ENCODE assay signal across 1 fruit fly cellular context in genomic region chr3R:11967262-11968029, dm6.
A peak's percentile ranks its signal among the peaks of the same experiment; 100 is the strongest.
TF ChIP-seq lines count a peak whose summit lies in the region.

Gene CG12213 (minus strand): TSS chr3R:11967691.
Gene GC1 (plus strand): TSS chr3R:11967708.

TF ChIP-seq in whole organism, embryonic, 481 proteins besides CTCF, POLR2A, EP300 and RAD21 (continued from another document and continues in another):
- TF ChIP-seq pan (optimal IDR thresholded peaks at IDR 0.05; lab: Kevin White, UChicago) (no peak), pan (GFP tag; optimal IDR thresholded peaks at IDR 0.05 in 1 of 2, IDR thresholded peaks at IDR 0.05 in 1 of 2) (peak in 1 of 2 experiments; percentile 28), CG1792 (GFP tag; optimal IDR thresholded peaks at IDR 0.05; lab: Kevin White, UChicago) (no peak), Max (GFP tag; optimal IDR thresholded peaks at IDR 0.05; lab: Kevin White, UChicago) (peak; percentile 55), Lim3 (GFP tag; IDR thresholded peaks at IDR 0.05; lab: Robert Waterston, UW) (no peak), Neu2 (GFP tag; optimal IDR thresholded peaks at IDR 0.05; lab: Kevin White, UChicago; ENCODE audit: borderline replicate concordance) (no peak), otp (GFP tag; IDR thresholded peaks at IDR 0.05; lab: Robert Waterston, UW) (no peak; the same call in 2 of the 3 replicates), ro (GFP tag; IDR thresholded peaks at IDR 0.05; lab: Robert Waterston, UW) (no peak), her (GFP tag; optimal IDR thresholded peaks at IDR 0.05; lab: Kevin White, UChicago) (no peak), tx (GFP tag; optimal IDR thresholded peaks at IDR 0.05; lab: Kevin White, UChicago) (no peak), CG11093 (GFP tag; IDR thresholded peaks at IDR 0.05; lab: Robert Waterston, UW) (no peak), da (GFP tag; optimal IDR thresholded peaks at IDR 0.05; lab: Kevin White, UChicago) (no peak), twi (tag; optimal IDR thresholded peaks at IDR 0.05; lab: Kevin White, UChicago) (peak; percentile 14), CG34224 (GFP tag; IDR thresholded peaks at IDR 0.05; lab: Robert Waterston, UW; ENCODE audit: partially characterized antibody) (peak; percentile 99), CG10654 (GFP tag; optimal IDR thresholded peaks at IDR 0.05; lab: Kevin White, UChicago) (no peak), CG12219 (GFP tag; optimal IDR thresholded peaks at IDR 0.05; lab: Kevin White, UChicago) (no peak), CG6791 (GFP tag; IDR thresholded peaks at IDR 0.05; lab: Robert Waterston, UW; ENCODE audit: partially characterized antibody) (peak; percentile 94), hbn (GFP tag; IDR thresholded peaks at IDR 0.05; lab: Robert Waterston, UW; ENCODE audit: partially characterized antibody) (peak; percentile 98), CG10274 (GFP tag; optimal IDR thresholded peaks at IDR 0.05; lab: Kevin White, UChicago) (no peak), Deaf1 (tag; optimal IDR thresholded peaks at IDR 0.05; lab: Kevin White, UChicago) (peak; percentile 9), Bdp1 (GFP tag; optimal IDR thresholded peaks at IDR 0.05; lab: Kevin White, UChicago) (no peak), Meics (GFP tag; optimal IDR thresholded peaks at IDR 0.05; lab: Kevin White, UChicago) (no peak), CG5245 (GFP tag; optimal IDR thresholded peaks at IDR 0.05; lab: Kevin White, UChicago) (no peak), CG15269 (tag; optimal IDR thresholded peaks at IDR 0.05; lab: Kevin White, UChicago) (no peak), CG8281 (tag; optimal IDR thresholded peaks at IDR 0.05; lab: Kevin White, UChicago) (no peak), CG7556 (GFP tag; optimal IDR thresholded peaks at IDR 0.05; lab: Kevin White, UChicago) (no peak), CG18476 (GFP tag; optimal IDR thresholded peaks at IDR 0.05; lab: Kevin White, UChicago) (peak; percentile 5), CG17802 (tag; optimal IDR thresholded peaks at IDR 0.05; lab: Kevin White, UChicago) (no peak), hth (optimal IDR thresholded peaks at IDR 0.05; lab: Kevin White, UChicago) (no peak), Ssrp (tag; optimal IDR thresholded peaks at IDR 0.05; lab: Kevin White, UChicago) (no peak), Antp (GFP tag; optimal IDR thresholded peaks at IDR 0.05; lab: Kevin White, UChicago) (no peak), ci (GFP tag; IDR thresholded peaks at IDR 0.05; lab: Robert Waterston, UW) (no peak), H2.0 (GFP tag; IDR thresholded peaks at IDR 0.05; lab: Robert Waterston, UW) (no peak), Elba2 (GFP tag; optimal IDR thresholded peaks at IDR 0.05; lab: Kevin White, UChicago) (peak; percentile 6), nmo (GFP tag; optimal IDR thresholded peaks at IDR 0.05; lab: Kevin White, UChicago) (peak; percentile 80), dati (GFP tag; IDR thresholded peaks at IDR 0.05; lab: Robert Waterston, UW) (no peak), Hr39 (optimal IDR thresholded peaks at IDR 0.05; lab: Kevin White, UChicago) (no peak), CG12659 (GFP tag; optimal IDR thresholded peaks at IDR 0.05; lab: Kevin White, UChicago) (peak; percentile 83), CrebB (tag; optimal IDR thresholded peaks at IDR 0.05; lab: Kevin White, UChicago) (no peak), cato (GFP tag; optimal IDR thresholded peaks at IDR 0.05; lab: Kevin White, UChicago; ENCODE audit: borderline replicate concordance) (no peak), Nf-YB (GFP tag; optimal IDR thresholded peaks at IDR 0.05; lab: Kevin White, UChicago) (peak; percentile 39), Mrtf (GFP tag; IDR thresholded peaks at IDR 0.05; lab: Robert Waterston, UW) (no peak), CG1233 (GFP tag; optimal IDR thresholded peaks at IDR 0.05; lab: Kevin White, UChicago) (no peak), tna (GFP tag; IDR thresholded peaks at IDR 0.05; lab: Robert Waterston, UW; ENCODE audit: partially characterized antibody) (peak; percentile 97), MESR4 (GFP tag; optimal IDR thresholded peaks at IDR 0.05; lab: Kevin White, UChicago) (peak; percentile 69), CG3838 (GFP tag; optimal IDR thresholded peaks at IDR 0.05; lab: Kevin White, UChicago) (no peak), peb (GFP tag; IDR thresholded peaks at IDR 0.05; lab: Robert Waterston, UW) (no peak), CG12769 (tag; optimal IDR thresholded peaks at IDR 0.05; lab: Kevin White, UChicago) (no peak), D19A (tag; optimal IDR thresholded peaks at IDR 0.05; lab: Kevin White, UChicago) (no peak), CG33213 (GFP tag; optimal IDR thresholded peaks at IDR 0.05; lab: Kevin White, UChicago) (peak; percentile 49), CG6272 (GFP tag; IDR thresholded peaks at IDR 0.05; lab: Robert Waterston, UW) (no peak), cwo (GFP tag; optimal IDR thresholded peaks at IDR 0.05; lab: Kevin White, UChicago) (no peak), CG6854 (GFP tag; optimal IDR thresholded peaks at IDR 0.05; lab: Kevin White, UChicago) (no peak), aop (GFP tag; IDR thresholded peaks at IDR 0.05; lab: Robert Waterston, UW) (no peak), CG42726 (GFP tag; IDR thresholded peaks at IDR 0.05; lab: Robert Waterston, UW; ENCODE audit: partially characterized antibody) (peak; percentile 97), CG4328 (GFP tag; optimal IDR thresholded peaks at IDR 0.05; lab: Kevin White, UChicago) (no peak), unc-4 (GFP tag; IDR thresholded peaks at IDR 0.05; lab: Robert Waterston, UW; ENCODE audit: partially characterized antibody) (peak; percentile 99), lmd (GFP tag; IDR thresholded peaks at IDR 0.05; lab: Robert Waterston, UW) (no peak), zf30C (GFP tag; optimal IDR thresholded peaks at IDR 0.05; lab: Kevin White, UChicago) (no peak), NC2β (GFP tag; optimal IDR thresholded peaks at IDR 0.05; lab: Kevin White, UChicago) (no peak), HmgD (GFP tag; optimal IDR thresholded peaks at IDR 0.05; lab: Kevin White, UChicago) (peak; percentile 23), CG13123 (GFP tag; optimal IDR thresholded peaks at IDR 0.05; lab: Kevin White, UChicago) (no peak), CG14050 (GFP tag; IDR thresholded peaks at IDR 0.05; lab: Robert Waterston, UW) (no peak), bigmax (GFP tag; optimal IDR thresholded peaks at IDR 0.05; lab: Kevin White, UChicago) (no peak), unpg (GFP tag; optimal IDR thresholded peaks at IDR 0.05; lab: Kevin White, UChicago) (no peak), CG11696 (GFP tag; IDR thresholded peaks at IDR 0.05; lab: Robert Waterston, UW) (no peak), CG14014 (GFP tag; IDR thresholded peaks at IDR 0.05; lab: Robert Waterston, UW) (no peak), CG4360 (GFP tag; IDR thresholded peaks at IDR 0.05; lab: Robert Waterston, UW) (no peak), sc (optimal IDR thresholded peaks at IDR 0.05; lab: Kevin White, UChicago) (no peak), sc (GFP tag; optimal IDR thresholded peaks at IDR 0.05; lab: Kevin White, UChicago) (no peak), CG12236 (GFP tag; optimal IDR thresholded peaks at IDR 0.05; lab: Kevin White, UChicago) (no peak), CG2116 (GFP tag; optimal IDR thresholded peaks at IDR 0.05; lab: Kevin White, UChicago) (peak; percentile 83), salm (tag; optimal IDR thresholded peaks at IDR 0.05; lab: Kevin White, UChicago) (no peak), Scr (GFP tag; IDR thresholded peaks at IDR 0.05; lab: Robert Waterston, UW; ENCODE audit: partially characterized antibody) (peak; percentile 99), CG3065 (GFP tag; optimal IDR thresholded peaks at IDR 0.05; lab: Kevin White, UChicago) (no peak), CG30431 (GFP tag; optimal IDR thresholded peaks at IDR 0.05; lab: Kevin White, UChicago) (no peak), CG15011 (GFP tag; optimal IDR thresholded peaks at IDR 0.05; lab: Kevin White, UChicago) (no peak), CG7372 (GFP tag; IDR thresholded peaks at IDR 0.05; lab: Robert Waterston, UW) (no peak), B-H1 (GFP tag; IDR thresholded peaks at IDR 0.05; lab: Robert Waterston, UW) (no peak), scrt (GFP tag; optimal IDR thresholded peaks at IDR 0.05; lab: Kevin White, UChicago) (peak; percentile 33), mirr (GFP tag; optimal IDR thresholded peaks at IDR 0.05; lab: Kevin White, UChicago) (no peak), CG9727 (GFP tag; optimal IDR thresholded peaks at IDR 0.05; lab: Kevin White, UChicago) (peak; percentile 55), CG14667 (GFP tag; IDR thresholded peaks at IDR 0.05; lab: Robert Waterston, UW) (no peak), CG16863 (GFP tag; optimal IDR thresholded peaks at IDR 0.05; lab: Kevin White, UChicago) (no peak), HLH54F (GFP tag; optimal IDR thresholded peaks at IDR 0.05; lab: Kevin White, UChicago) (peak; percentile 16), h (optimal IDR thresholded peaks at IDR 0.05; lab: Kevin White, UChicago) (no peak), CG1529 (GFP tag; optimal IDR thresholded peaks at IDR 0.05; lab: Kevin White, UChicago) (no peak), CG8359 (GFP tag; optimal IDR thresholded peaks at IDR 0.05; lab: Kevin White, UChicago; ENCODE audit: borderline replicate concordance) (no peak), Rx (GFP tag; IDR thresholded peaks at IDR 0.05; lab: Robert Waterston, UW) (no peak), CG4820 (GFP tag; optimal IDR thresholded peaks at IDR 0.05; lab: Kevin White, UChicago) (no peak), MTF-1 (GFP tag; optimal IDR thresholded peaks at IDR 0.05; lab: Kevin White, UChicago; ENCODE audit: borderline replicate concordance) (no peak), Hey (tag; optimal IDR thresholded peaks at IDR 0.05; lab: Kevin White, UChicago) (no peak), CG14441 (GFP tag; IDR thresholded peaks at IDR 0.05; lab: Robert Waterston, UW) (no peak), Sox102F (GFP tag; optimal IDR thresholded peaks at IDR 0.05; lab: Kevin White, UChicago) (no peak), CG11398 (GFP tag; optimal IDR thresholded peaks at IDR 0.05; lab: Kevin White, UChicago) (no peak), ATbp (GFP tag; optimal IDR thresholded peaks at IDR 0.05; lab: Kevin White, UChicago) (no peak), pros (GFP tag; optimal IDR thresholded peaks at IDR 0.05; lab: Kevin White, UChicago) (no peak), ssp (GFP tag; IDR thresholded peaks at IDR 0.05; lab: Robert Waterston, UW) (no peak), grau (tag; optimal IDR thresholded peaks at IDR 0.05; lab: Kevin White, UChicago) (peak; percentile 43), chm (GFP tag; IDR thresholded peaks at IDR 0.05; lab: Robert Waterston, UW) (no peak), Blimp-1 (GFP tag; optimal IDR thresholded peaks at IDR 0.05; lab: Kevin White, UChicago) (no peak), CG2678 (tag; optimal IDR thresholded peaks at IDR 0.05; lab: Kevin White, UChicago) (peak; percentile 11), CG16815 (GFP tag; optimal IDR thresholded peaks at IDR 0.05; lab: Kevin White, UChicago) (no peak), NfI (GFP tag; optimal IDR thresholded peaks at IDR 0.05; lab: Kevin White, UChicago) (peak; percentile 18), gfzf (GFP tag; optimal IDR thresholded peaks at IDR 0.05; lab: Kevin White, UChicago) (peak; percentile 93), CG13624 (GFP tag; optimal IDR thresholded peaks at IDR 0.05; lab: Kevin White, UChicago) (peak; percentile 35), CG16779 (GFP tag; IDR thresholded peaks at IDR 0.05; lab: Robert Waterston, UW) (no peak), knrl (GFP tag; IDR thresholded peaks at IDR 0.05; lab: Robert Waterston, UW; ENCODE audit: partially characterized antibody) (peak; percentile 99), danr (GFP tag; IDR thresholded peaks at IDR 0.05; lab: Robert Waterston, UW) (no peak), CG13296 (GFP tag; optimal IDR thresholded peaks at IDR 0.05; lab: Kevin White, UChicago) (no peak), Aef1 (GFP tag; IDR thresholded peaks at IDR 0.05; lab: Robert Waterston, UW) (no peak), cg (GFP tag; optimal IDR thresholded peaks at IDR 0.05; lab: Kevin White, UChicago) (no peak), CG9215 (GFP tag; IDR thresholded peaks at IDR 0.05; lab: Robert Waterston, UW) (no peak), CG9876 (GFP tag; optimal IDR thresholded peaks at IDR 0.05; lab: Kevin White, UChicago) (no peak), fru (optimal IDR thresholded peaks at IDR 0.05; lab: Kevin White, UChicago) (no peak), trem (tag; optimal IDR thresholded peaks at IDR 0.05; lab: Kevin White, UChicago) (peak; percentile 93), Bteb2 (GFP tag; optimal IDR thresholded peaks at IDR 0.05; lab: Kevin White, UChicago) (no peak), HHEX (GFP tag; optimal IDR thresholded peaks at IDR 0.05; lab: Kevin White, UChicago) (no peak), CG8290 (GFP tag; optimal IDR thresholded peaks at IDR 0.05; lab: Kevin White, UChicago) (peak; percentile 83), CG8290 (tag; optimal IDR thresholded peaks at IDR 0.05; lab: Kevin White, UChicago) (peak; percentile 32 to 64), crol (GFP tag; IDR thresholded peaks at IDR 0.05; lab: Robert Waterston, UW) (peak; percentile 72), wek (GFP tag; optimal IDR thresholded peaks at IDR 0.05; lab: Kevin White, UChicago) (peak; percentile 2), CG15073 (GFP tag; optimal IDR thresholded peaks at IDR 0.05; lab: Kevin White, UChicago) (no peak), CG32532 (GFP tag; IDR thresholded peaks at IDR 0.05; lab: Robert Waterston, UW) (no peak), jing (GFP tag; optimal IDR thresholded peaks at IDR 0.05; lab: Kevin White, UChicago) (no peak), Med (GFP tag; lab: Kevin White, UChicago) (peak; percentile 85), BtbVII (GFP tag; optimal IDR thresholded peaks at IDR 0.05; lab: Kevin White, UChicago) (no peak), CG6813 (GFP tag; optimal IDR thresholded peaks at IDR 0.05; lab: Kevin White, UChicago) (no peak), vnd (GFP tag; IDR thresholded peaks at IDR 0.05; lab: Robert Waterston, UW; ENCODE audit: partially characterized antibody) (peak; percentile 98), Usf (GFP tag; optimal IDR thresholded peaks at IDR 0.05; lab: Kevin White, UChicago) (no peak), Trl (optimal IDR thresholded peaks at IDR 0.05; lab: Kevin White, UChicago) (peak; percentile 29 to 62), Trl (GFP tag; optimal IDR thresholded peaks at IDR 0.05; lab: Kevin White, UChicago) (peak; percentile 4), CG30020 (tag; optimal IDR thresholded peaks at IDR 0.05; lab: Kevin White, UChicago) (peak; percentile 59), ewg (GFP tag; optimal IDR thresholded peaks at IDR 0.05; lab: Kevin White, UChicago) (peak; percentile 8), fd64A (GFP tag; optimal IDR thresholded peaks at IDR 0.05; lab: Kevin White, UChicago) (no peak), jigr1 (GFP tag; IDR thresholded peaks at IDR 0.05; lab: Robert Waterston, UW) (peak; percentile 89; the same call in 1 of the 3 replicates), CG6689 (GFP tag; IDR thresholded peaks at IDR 0.05; lab: Robert Waterston, UW) (no peak)
